Worm (Caenorhabditis elegans) whole organism, young adult: ENCODE measurements around the gene col-171.

Experiments
- ama-1 ChIP-seq, 3 experiments: fragments of 150-350 bp in 1 of 3; sonication (generic microtip) in 2 of 3; optimal IDR thresholded peaks; 2 replicates each; lab custom pipeline; 2014 to 2018; ENCODE audit warnings: missing biosample characterization in 2 of 3, missing genetic modification characterization in 2 of 3, missing genetic modification reagents in 2 of 3
- let-526 ChIP-seq: fragments of 200-800 bp; sonication (Bioruptor generic); IDR thresholded peaks from 2 replicates; pipeline ENCODE4 v1.3.6; 2022; ENCODE audit warnings: missing genetic modification reagents, missing genetic modification characterization, missing compliant biosample characterization
- madf-8 ChIP-seq: fragments of 200-800 bp; sonication (Bioruptor generic); conservative IDR thresholded peaks from 2 replicates; pipeline ENCODE4 v1.3.6; 2022; ENCODE audit warnings: missing genetic modification reagents, missing genetic modification characterization, missing compliant biosample characterization
- nhr-179 ChIP-seq: sonication (generic microtip); optimal IDR thresholded peaks from 2 replicates; lab custom pipeline; 2016; ENCODE audit warnings: mild to moderate bottlenecking, missing genetic modification characterization, missing compliant biosample characterization
- ztf-25 ChIP-seq: fragments of 200-800 bp; sonication (Bioruptor generic); IDR thresholded peaks from 2 replicates; pipeline ENCODE4 v1.3.6; 2022; ENCODE audit warnings: missing genetic modification reagents, missing genetic modification characterization, missing compliant biosample characterization

ce11 chrX:6364196-6364595 lies 30.1 kb downstream of the col-171 start, which contains the start of gene C03B1.4:
- TF ChIP-seq madf-8 (GFP tag; lab: Robert Waterston, UW) (no peak), nhr-179 (tag; lab: Kevin White, UChicago) (no peak), ama-1 (optimal IDR thresholded peaks at IDR 0.05; lab: Kevin White, UChicago) (no peak), ama-1 (GFP tag; optimal IDR thresholded peaks at IDR 0.05; lab: Kevin White, UChicago) (no peak), let-526 (GFP tag; lab: Robert Waterston, UW) (no peak), ztf-25 (GFP tag; lab: Robert Waterston, UW) (no peak)
